Fruit fly (Drosophila melanogaster) whole organism: Measurements from ENCODE around the gene Mob3.

ENCODE experiments used
- CG8478 ChIP-seq: fragments of >200 bp; optimal IDR thresholded peaks from 2 replicates; lab custom pipeline; 2018; ENCODE audit warnings: inconsistent platforms
- pan ChIP-seq: fragments of >200 bp; optimal IDR thresholded peaks from 2 replicates; lab custom pipeline; 2017

DNA sequence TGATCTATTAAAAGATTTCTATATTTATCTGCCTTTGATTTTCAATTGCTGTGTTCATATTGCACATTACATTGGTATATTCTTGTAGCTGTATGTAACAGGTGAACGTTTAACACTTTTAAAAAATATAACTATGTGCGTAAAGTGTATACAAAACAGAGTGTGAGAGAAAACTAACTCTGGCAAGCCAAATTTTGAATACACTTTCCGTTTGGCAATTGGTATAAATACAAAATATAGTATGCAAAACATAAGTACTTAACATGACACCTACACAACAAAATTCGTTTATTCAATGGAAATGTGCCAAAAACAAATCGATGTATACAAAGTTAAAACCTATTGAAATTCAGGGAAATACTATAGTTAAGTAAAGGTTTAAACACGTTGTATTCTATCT is 32.3 kb upstream of the Mob3 start:
- TF ChIP-seq CG8478 (lab: Kevin White, UChicago) = no peak
- TF ChIP-seq pan (lab: Kevin White, UChicago) = no peak
